Worm (Caenorhabditis elegans) whole organism, L3 larva: ENCODE results near the gene ttr-41.

Experiments used
- ZK546.5 ChIP-seq: sonication (generic microtip); optimal IDR thresholded peaks from 2 replicates; lab custom pipeline; 2017; ENCODE audit warnings: missing biosample characterization, missing genetic modification characterization
- aly-2 ChIP-seq: fragments of 150-350 bp; optimal IDR thresholded peaks from 2 replicates; lab custom pipeline; 2014; ENCODE audit warnings: missing biosample characterization, missing genetic modification characterization
- ama-1 ChIP-seq: fragments of 150-350 bp; optimal IDR thresholded peaks from 2 replicates; lab custom pipeline; 2018
- ceh-16 ChIP-seq: sonication (generic microtip); optimal IDR thresholded peaks from 2 replicates; lab custom pipeline; 2017; ENCODE audit warnings: missing biosample characterization, missing genetic modification characterization
- ceh-28 ChIP-seq: fragments of 150-350 bp; optimal IDR thresholded peaks from 2 replicates; lab custom pipeline; 2014; ENCODE audit warnings: missing biosample characterization, missing genetic modification reagents, missing genetic modification characterization
- ceh-82 ChIP-seq: fragments of 150-350 bp; optimal IDR thresholded peaks from 2 replicates; lab custom pipeline; 2014; ENCODE audit warnings: missing biosample characterization, missing genetic modification characterization
- ceh-9 ChIP-seq: sonication (generic microtip); optimal IDR thresholded peaks from 2 replicates; lab custom pipeline; 2018; ENCODE audit warnings: missing biosample characterization, missing genetic modification characterization
- daf-12 ChIP-seq: fragments of 150-350 bp; optimal IDR thresholded peaks from 2 replicates; lab custom pipeline; 2014; ENCODE audit warnings: missing biosample characterization, missing genetic modification reagents, missing genetic modification characterization
- egl-27 ChIP-seq: sonication (generic microtip); optimal IDR thresholded peaks from 4 replicates; lab custom pipeline; 2017; ENCODE audit warnings: missing biosample characterization, missing genetic modification reagents, missing genetic modification characterization
- egl-5 ChIP-seq: fragments of 150-350 bp; optimal IDR thresholded peaks from 2 replicates; lab custom pipeline; 2017; ENCODE audit warnings: missing biosample characterization, missing genetic modification reagents, missing genetic modification characterization, inconsistent platforms
- elt-2 ChIP-seq: sonication (generic microtip); optimal IDR thresholded peaks from 2 replicates; lab custom pipeline; 2016; ENCODE audit warnings: missing genetic modification reagents, mild to moderate bottlenecking, missing genetic modification characterization, missing compliant biosample characterization
- elt-3 ChIP-seq, 3 experiments: fragments of 150-350 bp in 1 of 3; sonication (generic microtip) in 2 of 3; optimal IDR thresholded peaks; 2 replicates in 2 of 3; 4 replicates in 1 of 3; lab custom pipeline; 2014 to 2017; ENCODE audit warnings: missing biosample characterization in 3 of 3, missing genetic modification characterization in 3 of 3
- eor-1 ChIP-seq, 2 experiments: fragments of 150-350 bp; optimal IDR thresholded peaks; 2 replicates each; lab custom pipeline; 2014 to 2018; ENCODE audit warnings: missing biosample characterization in 2 of 2, missing genetic modification characterization in 2 of 2
- fkh-2 ChIP-seq: fragments of 150-350 bp; optimal IDR thresholded peaks from 2 replicates; lab custom pipeline; 2014; ENCODE audit warnings: missing biosample characterization, missing genetic modification reagents, missing genetic modification characterization
- lin-15B ChIP-seq: fragments of 150-350 bp; optimal IDR thresholded peaks from 2 replicates; lab custom pipeline; 2014; ENCODE audit warnings: missing biosample characterization, missing genetic modification characterization
- lin-39 ChIP-seq: fragments of 150-350 bp; optimal IDR thresholded peaks from 2 replicates; lab custom pipeline; 2018; ENCODE audit warnings: missing biosample characterization, missing genetic modification reagents, missing genetic modification characterization
- mdl-1 ChIP-seq: fragments of 150-350 bp; optimal IDR thresholded peaks from 2 replicates; lab custom pipeline; 2014; ENCODE audit warnings: missing biosample characterization, missing genetic modification characterization
- nfya-1 ChIP-seq: sonication (generic microtip); optimal IDR thresholded peaks from 2 replicates; lab custom pipeline; 2017; ENCODE audit warnings: missing genetic modification characterization, mild to moderate bottlenecking, missing compliant biosample characterization, antibody characterized with exemption, moderate library complexity; ENCODE audit not compliant: insufficient read depth
- nhr-11 ChIP-seq: fragments of 150-350 bp; optimal IDR thresholded peaks from 2 replicates; lab custom pipeline; 2014; ENCODE audit warnings: missing biosample characterization, missing genetic modification characterization
- nhr-12 ChIP-seq: fragments of 150-350 bp; optimal IDR thresholded peaks from 2 replicates; lab custom pipeline; 2014; ENCODE audit warnings: missing biosample characterization, missing genetic modification characterization
- nhr-23 ChIP-seq: fragments of 150-350 bp; optimal IDR thresholded peaks from 2 replicates; lab custom pipeline; 2014; ENCODE audit warnings: missing biosample characterization, missing genetic modification reagents, missing genetic modification characterization
- nhr-28 ChIP-seq: fragments of 150-350 bp; optimal IDR thresholded peaks from 2 replicates; lab custom pipeline; 2014; ENCODE audit warnings: missing biosample characterization, missing genetic modification characterization
- nhr-43 ChIP-seq: sonication (generic microtip); optimal IDR thresholded peaks from 2 replicates; lab custom pipeline; 2016; ENCODE audit warnings: mild to moderate bottlenecking, missing genetic modification characterization, missing compliant biosample characterization; ENCODE audit not compliant: poor library complexity, severe bottlenecking
- nhr-67 ChIP-seq: fragments of 150-350 bp; optimal IDR thresholded peaks from 2 replicates; lab custom pipeline; 2014; ENCODE audit warnings: missing biosample characterization, missing genetic modification characterization
- pqm-1 ChIP-seq: fragments of 150-350 bp; optimal IDR thresholded peaks from 2 replicates; lab custom pipeline; 2017; ENCODE audit warnings: missing biosample characterization, missing genetic modification characterization, inconsistent platforms
- skn-1 ChIP-seq: fragments of 150-350 bp; optimal IDR thresholded peaks from 2 replicates; lab custom pipeline; 2014; ENCODE audit warnings: missing biosample characterization, missing genetic modification characterization
- tbx-2 ChIP-seq: sonication (generic microtip); optimal IDR thresholded peaks from 2 replicates; lab custom pipeline; 2016; ENCODE audit warnings: mild to moderate bottlenecking, missing genetic modification characterization, missing compliant biosample characterization
- unc-39 ChIP-seq: sonication (generic microtip); optimal IDR thresholded peaks from 4 replicates; lab custom pipeline; 2017; ENCODE audit warnings: missing biosample characterization, missing genetic modification characterization
- ztf-11 ChIP-seq: fragments of 150-350 bp; optimal IDR thresholded peaks from 2 replicates; lab custom pipeline; 2014; ENCODE audit warnings: missing biosample characterization, missing genetic modification characterization
- ztf-4 ChIP-seq: fragments of 150-350 bp; optimal IDR thresholded peaks from 2 replicates; lab custom pipeline; 2014; ENCODE audit warnings: missing biosample characterization, missing genetic modification characterization

ttr-41 gene

ce11 chrII:4686941-4687340, 40.7 kb downstream of the ttr-41 start, which contains the start of gene sre-39:
Gene sre-39 (plus strand): TSS chrII:4687241.
- TF ChIP-seq tbx-2 (tag; lab: Kevin White, UChicago) (no peak), aly-2 (no peak), nhr-23 (tag; lab: Kevin White, UChicago) (no peak), eor-1 (tag; optimal IDR thresholded peaks at IDR 0.05; lab: Kevin White, UChicago) (no peak), ztf-4 (no peak), nhr-28 (no peak), elt-3 (tag; optimal IDR thresholded peaks at IDR 0.05; lab: Kevin White, UChicago) (no peak), ceh-16 (tag; lab: Kevin White, UChicago) (no peak), ZK546.5 (tag; lab: Kevin White, UChicago) (no peak), egl-27 (tag; lab: Kevin White, UChicago) (no peak)

ce11 chrII:4684852-4685251, 42.8 kb downstream of the ttr-41 start:
- TF ChIP-seq ztf-11 (no peak), mdl-1 (tag; lab: Kevin White, UChicago) (no peak), ceh-16 (tag; lab: Kevin White, UChicago) (no peak), pqm-1 (no peak), nfya-1 (no peak), ztf-4 (no peak), egl-5 (tag; lab: Kevin White, UChicago) (no peak), ceh-82 (tag; lab: Kevin White, UChicago) (no peak)

ce11 chrII:4683693-4684092, 44.0 kb downstream of the ttr-41 start, which contains the start of gene sre-40:
Gene sre-40 (minus strand): TSS chrII:4683793.
- TF ChIP-seq tbx-2 (tag; lab: Kevin White, UChicago): no peak

ce11 chrII:4681391-4681790, 46.3 kb downstream of the ttr-41 start, which contains the start of gene T05A7.7:
Gene T05A7.7 (minus strand): TSS chrII:4681491.
- TF ChIP-seq pqm-1 (no peak), skn-1 (no peak), tbx-2 (tag; lab: Kevin White, UChicago) (no peak), ama-1 (no peak), ceh-9 (tag; lab: Kevin White, UChicago) (no peak), mdl-1 (tag; lab: Kevin White, UChicago) (no peak), nhr-23 (tag; lab: Kevin White, UChicago) (no peak), nhr-67 (tag; lab: Kevin White, UChicago) (no peak), elt-2 (tag; lab: Kevin White, UChicago) (no peak), nhr-43 (tag; lab: Kevin White, UChicago) (no peak), fkh-2 (tag; lab: Kevin White, UChicago) (no peak), ceh-28 (tag; lab: Kevin White, UChicago) (no peak), nhr-11 (tag; lab: Kevin White, UChicago) (no peak), ztf-11 (no peak), elt-3 (tag; optimal IDR thresholded peaks at IDR 0.05; lab: Kevin White, UChicago) (no peak)

- TF ChIP-seq ceh-82 (tag; lab: Kevin White, UChicago): no peak
- no peak for TF ChIP-seq daf-12 (tag; lab: Kevin White, UChicago)
- no peak for TF ChIP-seq ZK546.5 (tag; lab: Kevin White, UChicago)
- no peak for TF ChIP-seq ceh-16 (tag; lab: Kevin White, UChicago)
- TF ChIP-seq elt-2 (tag; lab: Kevin White, UChicago): no peak
- TF ChIP-seq lin-15B (tag; lab: Kevin White, UChicago): no peak
- no peak for TF ChIP-seq skn-1
- TF ChIP-seq unc-39 (tag; lab: Kevin White, UChicago): no peak
- TF ChIP-seq nhr-67 (tag; lab: Kevin White, UChicago): no peak
- no peak for TF ChIP-seq nhr-12 (tag; lab: Kevin White, UChicago)
- no peak for TF ChIP-seq ztf-11
- TF ChIP-seq lin-39 (tag; lab: Kevin White, UChicago): no peak
- TF ChIP-seq ztf-4: no peak
- TF ChIP-seq ama-1: no peak
- TF ChIP-seq nhr-11 (tag; lab: Kevin White, UChicago): no peak
- no peak for TF ChIP-seq ceh-9 (tag; lab: Kevin White, UChicago)
Observed at ce11 chrII:4677916-4678315, 49.8 kb downstream of the ttr-41 start, which contains the start of gene T05A7.1. Gene T05A7.1 (plus strand): TSS chrII:4678216.
